Worm (Caenorhabditis elegans) whole organism, mixed stage, embryonic: ENCODE results near the gene rbm-25.

Source experiments
- blmp-1 ChIP-seq: fragments of 150-350 bp; optimal IDR thresholded peaks from 2 replicates; lab custom pipeline; 2014; ENCODE audit warnings: missing biosample characterization, missing genetic modification characterization
- ces-1 ChIP-seq: fragments of 150-350 bp; optimal IDR thresholded peaks from 2 replicates; lab custom pipeline; 2014; ENCODE audit warnings: missing biosample characterization, missing genetic modification reagents, missing genetic modification characterization
- elt-1 ChIP-seq: sonication (generic microtip); optimal IDR thresholded peaks from 2 replicates; lab custom pipeline; 2017; ENCODE audit warnings: missing genetic modification characterization, mild to moderate bottlenecking, missing compliant biosample characterization, antibody characterized with exemption, moderate library complexity, borderline replicate concordance; ENCODE audit not compliant: insufficient read depth
- lin-13 ChIP-seq: fragments of 150-350 bp; optimal IDR thresholded peaks from 2 replicates; lab custom pipeline; 2014; ENCODE audit warnings: missing biosample characterization, missing genetic modification characterization
- mep-1 ChIP-seq: fragments of 150-350 bp; optimal IDR thresholded peaks from 2 replicates; lab custom pipeline; 2017; ENCODE audit warnings: missing biosample characterization, missing genetic modification reagents, missing genetic modification characterization, inconsistent platforms
- nhr-12 ChIP-seq: fragments of 150-350 bp; optimal IDR thresholded peaks from 2 replicates; lab custom pipeline; 2014; ENCODE audit warnings: missing biosample characterization, missing genetic modification characterization
- nhr-237 ChIP-seq: fragments of 150-350 bp; optimal IDR thresholded peaks from 2 replicates; lab custom pipeline; 2014; ENCODE audit warnings: missing biosample characterization, missing genetic modification characterization
- nhr-28 ChIP-seq: fragments of 150-350 bp; optimal IDR thresholded peaks from 2 replicates; lab custom pipeline; 2014; ENCODE audit warnings: missing biosample characterization, missing genetic modification characterization
- nhr-76 ChIP-seq: sonication (generic microtip); optimal IDR thresholded peaks from 2 replicates; lab custom pipeline; 2017; ENCODE audit warnings: missing biosample characterization, missing genetic modification characterization
- pha-4 ChIP-seq: fragments of 150-350 bp; optimal IDR thresholded peaks from 2 replicates; lab custom pipeline; 2018; ENCODE audit warnings: missing biosample characterization, missing genetic modification reagents, missing genetic modification characterization
- snpc-4 ChIP-seq: fragments of 150-350 bp; optimal IDR thresholded peaks from 2 replicates; lab custom pipeline; 2014; ENCODE audit warnings: missing biosample characterization, missing genetic modification characterization
- unc-39 ChIP-seq: fragments of 150-350 bp; optimal IDR thresholded peaks from 2 replicates; lab custom pipeline; 2014; ENCODE audit warnings: missing biosample characterization, missing genetic modification characterization
- unc-62 ChIP-seq: fragments of 150-350 bp; optimal IDR thresholded peaks from 2 replicates; lab custom pipeline; 2014; ENCODE audit warnings: missing biosample characterization, missing genetic modification reagents, missing genetic modification characterization
- ztf-11 ChIP-seq: fragments of 150-350 bp; optimal IDR thresholded peaks from 2 replicates; lab custom pipeline; 2014; ENCODE audit warnings: missing biosample characterization, missing genetic modification characterization

DNA sequence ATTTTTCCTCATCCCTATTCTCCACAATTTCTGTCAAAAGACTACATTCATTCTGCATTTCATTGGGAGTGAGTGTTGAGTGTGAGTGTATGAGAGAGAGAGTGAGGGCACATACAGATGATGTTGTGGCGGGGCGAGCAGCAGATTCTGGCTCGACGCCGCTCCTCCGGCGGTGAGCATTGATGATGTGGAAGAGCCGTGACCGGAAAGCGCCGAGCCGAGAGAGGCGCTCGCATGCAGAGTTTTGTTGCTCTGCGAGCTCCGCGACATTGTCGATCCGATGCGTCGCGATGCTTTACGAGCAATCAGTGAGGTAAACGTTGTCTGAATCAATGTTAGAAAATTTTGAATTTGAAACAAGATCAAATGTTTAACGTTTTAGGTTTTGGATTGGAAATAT, 42.3 kb upstream of the rbm-25 start:
- TF ChIP-seq ztf-11 (tag; lab: Kevin White, UChicago), result no peak
- no peak for TF ChIP-seq nhr-28
- no peak for TF ChIP-seq nhr-237 (tag; lab: Kevin White, UChicago)
- TF ChIP-seq mep-1, result no peak
- TF ChIP-seq lin-13 (tag; lab: Kevin White, UChicago), result no peak
- TF ChIP-seq nhr-12 (tag; lab: Kevin White, UChicago), result no peak
- TF ChIP-seq unc-62 (GFP tag; lab: Kevin White, UChicago), result no peak
- no peak for TF ChIP-seq snpc-4
- TF ChIP-seq pha-4 (tag; lab: Kevin White, UChicago), result no peak
- no peak for TF ChIP-seq blmp-1 (tag; lab: Kevin White, UChicago)
- no peak for TF ChIP-seq ces-1 (GFP tag; lab: Kevin White, UChicago)
- TF ChIP-seq elt-1 (tag; lab: Kevin White, UChicago), result no peak
- no peak for TF ChIP-seq nhr-76
- TF ChIP-seq unc-39 (tag; lab: Kevin White, UChicago), result no peak
